Worm (Caenorhabditis elegans) whole organism, L4/young adult: ENCODE results near the gene best-19.
A peak's percentile ranks its signal among the peaks of the same experiment; 100 is the strongest.

ENCODE experiments used
- W03F9.2 ChIP-seq: fragments of 150-350 bp; optimal IDR thresholded peaks from 2 replicates; lab custom pipeline; 2014; ENCODE audit warnings: missing biosample characterization, missing genetic modification characterization
- dao-5 ChIP-seq: sonication (generic microtip); optimal IDR thresholded peaks from 2 replicates; lab custom pipeline; 2016; ENCODE audit warnings: missing genotype, missing genetic modification characterization, moderate library complexity, missing compliant biosample characterization
- him-1 ChIP-seq: sonication (generic microtip); optimal IDR thresholded peaks from 2 replicates; lab custom pipeline; 2016; ENCODE audit warnings: missing genotype, missing genetic modification reagents, missing genetic modification characterization, missing compliant biosample characterization

best-19 gene

ce11 chrIV:322497-322896, 39.0 kb downstream of the best-19 start, which contains the start of gene grl-26:
Gene grl-26, minus strand, starts transcription at chrIV:322814.
- TF ChIP-seq dao-5, result peak; percentile 81
- no peak for TF ChIP-seq him-1
- TF ChIP-seq W03F9.2 (tag; lab: Kevin White, UChicago), result peak; percentile 47

ce11 chrIV:324759-325158, 41.3 kb downstream of the best-19 start, which contains the start of gene drl-1:
Gene drl-1, plus strand, starts transcription at chrIV:325059.
- no peak for TF ChIP-seq dao-5
- TF ChIP-seq W03F9.2 (tag; lab: Kevin White, UChicago), result no peak
- no peak for TF ChIP-seq him-1

ce11 chrIV:325640-326039, 42.2 kb downstream of the best-19 start:
- TF ChIP-seq W03F9.2 (tag; lab: Kevin White, UChicago) (no peak), dao-5 (no peak), him-1 (no peak)

ce11 chrIV:326564-327070, 43.2 kb downstream of the best-19 start, which contains the start of gene col-101:
Gene col-101, minus strand, starts transcription at chrIV:327020.
- TF ChIP-seq dao-5, result no peak
- no peak for TF ChIP-seq him-1
- TF ChIP-seq W03F9.2 (tag; lab: Kevin White, UChicago), result no peak

- TF ChIP-seq dao-5 (no peak), W03F9.2 (tag; lab: Kevin White, UChicago) (no peak), him-1 (no peak)
Observed at ce11 chrIV:330523-330922, 47.1 kb downstream of the best-19 start, which contains the start of gene F18F11.4. Gene F18F11.4, plus strand, starts transcription at chrIV:330823.
